Fruit fly (Drosophila melanogaster): Measurements from ENCODE around the gene CG42717.

DNA sequence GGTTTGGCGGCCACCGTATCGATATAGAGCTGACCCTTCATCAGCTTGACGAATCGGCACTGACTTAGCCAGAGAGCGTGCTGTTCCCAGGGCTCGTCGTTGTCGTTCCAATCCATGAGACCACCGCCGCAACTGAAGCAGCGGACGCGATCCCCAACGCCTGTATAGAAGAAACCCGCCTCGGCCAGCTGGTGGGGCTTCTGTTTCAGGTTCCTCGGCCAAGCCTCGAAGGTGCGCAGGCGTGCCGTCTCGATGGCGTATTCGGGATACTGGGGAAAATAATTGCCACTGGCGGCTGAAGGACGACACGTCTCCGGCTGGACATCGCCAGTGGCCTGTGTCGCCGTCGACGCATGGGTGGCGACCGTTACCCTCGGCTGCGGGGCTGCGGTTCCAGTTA lies 6.1 kb upstream of the CG42717 start:
- TF ChIP-seq Mnt (GFP tag; optimal IDR thresholded peaks at IDR 0.05) (no peak), cic (GFP tag; optimal IDR thresholded peaks at IDR 0.05) (no peak), pad (GFP tag; optimal IDR thresholded peaks at IDR 0.05) (no peak), cnc (optimal IDR thresholded peaks at IDR 0.05) (no peak), CG11617 (GFP tag; optimal IDR thresholded peaks at IDR 0.05) (no peak), toe (GFP tag; optimal IDR thresholded peaks at IDR 0.05) (no peak), CG33017 (tag; optimal IDR thresholded peaks at IDR 0.05) (no peak), kay (GFP tag; ENCODE audit: borderline replicate concordance) (no peak), CG5204 (GFP tag; optimal IDR thresholded peaks at IDR 0.05) (no peak), Hr96 (GFP tag; optimal IDR thresholded peaks at IDR 0.05) (no peak)
